Worm (Caenorhabditis elegans) whole organism, young adult: Measurements from ENCODE around the gene npr-40.

ENCODE experiments used
- C17E4.6 ChIP-seq: fragments of 200-800 bp; sonication (Bioruptor generic); IDR thresholded peaks from 2 replicates; pipeline ENCODE4 v1.3.6; 2022; ENCODE audit warnings: missing genetic modification reagents, missing genetic modification characterization, missing compliant biosample characterization
- F10E7.11 ChIP-seq: sonication (generic microtip); optimal IDR thresholded peaks from 2 replicates; lab custom pipeline; 2017; ENCODE audit warnings: mild to moderate bottlenecking, missing genetic modification characterization, moderate library complexity, missing compliant biosample characterization
- F57A8.1 ChIP-seq: fragments of 200-800 bp; sonication (Bioruptor generic); optimal IDR thresholded peaks from 2 replicates; lab custom pipeline; 2018; ENCODE audit warnings: mild to moderate bottlenecking, missing genetic modification characterization, moderate library complexity, missing compliant biosample characterization
- T26A5.8 ChIP-seq: sonication (generic microtip); optimal IDR thresholded peaks from 2 replicates; lab custom pipeline; 2016; ENCODE audit warnings: missing genetic modification characterization, missing compliant biosample characterization
- Y56A3A.18 ChIP-seq: fragments of 200-800 bp; sonication (Bioruptor generic); IDR thresholded peaks from 2 replicates; pipeline ENCODE4 v1.3.6; 2022; ENCODE audit warnings: missing genetic modification reagents, missing genetic modification characterization, missing compliant biosample characterization
- Y67H2A.10 ChIP-seq: fragments of 200-800 bp; sonication (Bioruptor generic); conservative IDR thresholded peaks from 2 replicates; pipeline ENCODE4 v1.3.6; 2022; ENCODE audit warnings: missing genetic modification reagents, missing genetic modification characterization, missing compliant biosample characterization
- akir-1 ChIP-seq: fragments of 200-800 bp; sonication (Bioruptor generic); optimal IDR thresholded peaks from 2 replicates; lab custom pipeline; 2018; ENCODE audit warnings: mild to moderate bottlenecking, missing genetic modification characterization, moderate library complexity, missing compliant biosample characterization
- attf-3 ChIP-seq: fragments of 200-800 bp; sonication (Bioruptor generic); conservative IDR thresholded peaks from 2 replicates; pipeline ENCODE4 v1.3.6; 2022; ENCODE audit warnings: missing genetic modification reagents, missing genetic modification characterization, missing compliant biosample characterization
- attf-5 ChIP-seq: fragments of 200-800 bp; sonication (Bioruptor generic); optimal IDR thresholded peaks from 2 replicates; lab custom pipeline; 2018; ENCODE audit warnings: mild to moderate bottlenecking, missing genetic modification characterization, missing compliant biosample characterization
- ceh-40 ChIP-seq: fragments of 200-800 bp; sonication (Bioruptor generic); IDR thresholded peaks from 2 replicates; pipeline ENCODE4 v1.3.6; 2022; ENCODE audit warnings: missing genetic modification characterization, missing compliant biosample characterization
- dox-1 ChIP-seq: fragments of 200-800 bp; sonication (Bioruptor generic); IDR thresholded peaks from 2 replicates; pipeline ENCODE4 v1.3.6; 2022; ENCODE audit warnings: missing genetic modification reagents, missing genetic modification characterization, missing compliant biosample characterization
- dpff-1 ChIP-seq: sonication (generic microtip); optimal IDR thresholded peaks from 2 replicates; lab custom pipeline; 2017; ENCODE audit warnings: mild to moderate bottlenecking, missing genetic modification characterization, missing compliant biosample characterization
- egl-44 ChIP-seq: fragments of 200-800 bp; sonication (Bioruptor generic); IDR thresholded peaks from 2 replicates; pipeline ENCODE4 v1.3.6; 2022; ENCODE audit warnings: missing genetic modification reagents, missing genetic modification characterization, missing compliant biosample characterization
- egrh-3 ChIP-seq: fragments of 200-800 bp; sonication (Bioruptor generic); IDR thresholded peaks from 2 replicates; pipeline ENCODE4 v1.3.6; 2022; ENCODE audit warnings: missing genetic modification reagents, missing genetic modification characterization, missing compliant biosample characterization
- gei-17 ChIP-seq: fragments of 200-800 bp; sonication (Bioruptor generic); optimal IDR thresholded peaks from 2 replicates; lab custom pipeline; 2018; ENCODE audit warnings: mild to moderate bottlenecking, missing genetic modification characterization, missing compliant biosample characterization
- hmg-1.2 ChIP-seq: fragments of 200-800 bp; sonication (Bioruptor generic); IDR thresholded peaks from 2 replicates; pipeline ENCODE4 v1.3.6; 2022; ENCODE audit warnings: missing genetic modification reagents, missing genetic modification characterization, missing compliant biosample characterization
- hmg-20 ChIP-seq: fragments of 200-800 bp; sonication (Bioruptor generic); IDR thresholded peaks from 2 replicates; pipeline ENCODE4 v1.3.6; 2022; ENCODE audit warnings: missing genetic modification reagents, missing genetic modification characterization, missing compliant biosample characterization
- hsf-1 ChIP-seq: fragments of 200-800 bp; sonication (Bioruptor generic); IDR thresholded peaks from 2 replicates; pipeline ENCODE4 v1.3.6; 2022; ENCODE audit warnings: missing genetic modification reagents, missing genetic modification characterization, missing compliant biosample characterization
- let-526 ChIP-seq: fragments of 200-800 bp; sonication (Bioruptor generic); IDR thresholded peaks from 2 replicates; pipeline ENCODE4 v1.3.6; 2022; ENCODE audit warnings: missing genetic modification reagents, missing genetic modification characterization, missing compliant biosample characterization
- lin-26 ChIP-seq: fragments of 200-800 bp; sonication (Bioruptor generic); IDR thresholded peaks from 2 replicates; pipeline ENCODE4 v1.3.6; 2022; ENCODE audit warnings: missing genetic modification reagents, missing genetic modification characterization, missing compliant biosample characterization
- lin-40 ChIP-seq: sonication (generic microtip); optimal IDR thresholded peaks from 2 replicates; lab custom pipeline; 2016; ENCODE audit warnings: missing genetic modification characterization, mild to moderate bottlenecking, missing compliant biosample characterization, missing genotype, missing genetic modification reagents
- lin-54 ChIP-seq: fragments of 200-800 bp; sonication (Bioruptor generic); optimal IDR thresholded peaks from 2 replicates; lab custom pipeline; 2018; ENCODE audit warnings: mild to moderate bottlenecking, missing genetic modification characterization, missing compliant biosample characterization
- lsl-1 ChIP-seq: fragments of 200-800 bp; sonication (Bioruptor generic); optimal IDR thresholded peaks from 2 replicates; lab custom pipeline; 2018; ENCODE audit warnings: mild to moderate bottlenecking, missing genetic modification characterization, moderate library complexity, missing compliant biosample characterization
- madf-10 ChIP-seq: sonication (generic microtip); optimal IDR thresholded peaks from 2 replicates; lab custom pipeline; 2016; ENCODE audit warnings: mild to moderate bottlenecking, missing genetic modification characterization, missing compliant biosample characterization
- mxl-1 ChIP-seq: sonication (generic microtip); optimal IDR thresholded peaks from 2 replicates; lab custom pipeline; 2016; ENCODE audit warnings: missing genetic modification characterization, missing compliant biosample characterization
- nfyb-1 ChIP-seq: fragments of 200-800 bp; sonication (Bioruptor generic); IDR thresholded peaks from 2 replicates; pipeline ENCODE4 v1.3.6; 2022; ENCODE audit warnings: missing genetic modification reagents, missing genetic modification characterization, missing compliant biosample characterization
- rcor-1 ChIP-seq: fragments of 200-800 bp; sonication (Bioruptor generic); IDR thresholded peaks from 2 replicates; pipeline ENCODE4 v1.3.6; 2022; ENCODE audit warnings: missing genetic modification reagents, missing genetic modification characterization, missing compliant biosample characterization
- snpc-1.1 ChIP-seq: sonication (generic microtip); optimal IDR thresholded peaks from 2 replicates; lab custom pipeline; 2017; ENCODE audit warnings: missing genetic modification characterization, mild to moderate bottlenecking, missing compliant biosample characterization, antibody characterized with exemption, moderate library complexity, missing genotype, missing genetic modification reagents; ENCODE audit not compliant: insufficient read depth
- snpc-1.3 ChIP-seq: sonication (generic microtip); optimal IDR thresholded peaks from 2 replicates; lab custom pipeline; 2017; ENCODE audit warnings: missing genetic modification characterization, mild to moderate bottlenecking, missing compliant biosample characterization, antibody characterized with exemption, moderate library complexity, missing genotype, missing genetic modification reagents; ENCODE audit not compliant: insufficient read depth
- snpc-4 ChIP-seq, 5 experiments: fragments of 150-350 bp in 1 of 5; sonication (generic microtip) in 4 of 5; optimal IDR thresholded peaks; 2 replicates each; lab custom pipeline; 2014 to 2018; ENCODE audit warnings: missing genetic modification characterization in 5 of 5, missing biosample characterization in 3 of 5, antibody characterized with exemption in 2 of 5, mild to moderate bottlenecking in 2 of 5, missing compliant biosample characterization in 2 of 5, missing genotype in 2 of 5, moderate library complexity in 2 of 5, missing genetic modification reagents in 1 of 5
- tlf-1 ChIP-seq: fragments of 200-800 bp; sonication (Bioruptor generic); optimal IDR thresholded peaks from 2 replicates; lab custom pipeline; 2018; ENCODE audit warnings: mild to moderate bottlenecking, missing genetic modification characterization, missing compliant biosample characterization
- xnd-1 ChIP-seq: sonication (generic microtip); optimal IDR thresholded peaks from 2 replicates; lab custom pipeline; 2016; ENCODE audit warnings: missing genotype, missing genetic modification reagents, missing genetic modification characterization, missing compliant biosample characterization
- zfh-2 ChIP-seq: fragments of 200-800 bp; sonication (Bioruptor generic); conservative IDR thresholded peaks from 2 replicates; pipeline ENCODE4 v1.3.6; 2022; ENCODE audit warnings: missing genetic modification reagents, missing genetic modification characterization, missing compliant biosample characterization
- ztf-25 ChIP-seq: fragments of 200-800 bp; sonication (Bioruptor generic); IDR thresholded peaks from 2 replicates; pipeline ENCODE4 v1.3.6; 2022; ENCODE audit warnings: missing genetic modification reagents, missing genetic modification characterization, missing compliant biosample characterization
- ztf-28 ChIP-seq: fragments of 200-800 bp; sonication (Bioruptor generic); IDR thresholded peaks from 2 replicates; pipeline ENCODE4 v1.3.6; 2022; ENCODE audit warnings: missing genetic modification reagents, missing genetic modification characterization, missing compliant biosample characterization

Gene npr-40

DNA sequence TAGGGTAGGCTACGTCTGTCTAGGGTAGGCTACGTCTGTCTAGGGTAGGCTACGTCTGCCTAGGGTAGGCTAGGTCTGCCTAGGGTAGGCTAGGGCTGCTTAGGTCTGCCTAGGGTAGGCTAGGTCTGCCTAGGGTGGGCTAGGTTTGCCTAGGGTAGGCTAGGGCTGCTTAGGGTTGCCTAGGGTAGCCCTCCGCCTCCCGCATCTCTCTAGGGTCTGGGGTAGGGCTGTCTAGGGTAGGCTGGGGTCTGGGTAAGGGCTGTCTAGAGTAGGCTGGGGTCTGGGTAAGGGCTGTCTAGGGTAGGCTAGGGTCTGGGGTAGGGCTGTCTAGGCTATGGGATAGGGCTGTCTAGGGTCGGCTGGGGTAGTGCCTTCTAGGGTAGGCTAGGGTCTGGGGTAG lies 40.9 kb upstream of the npr-40 start:
- TF ChIP-seq attf-5 (GFP tag; lab: Kevin White, UChicago) (no peak), hsf-1 (GFP tag; lab: Robert Waterston, UW) (0 out of 2 replicates have a peak, but pooled peaks have one; percentile 7), egl-44 (GFP tag; lab: Robert Waterston, UW) (no peak), rcor-1 (GFP tag; lab: Robert Waterston, UW) (0 out of 2 replicates have a peak, but pooled peaks have one; percentile 26), zfh-2 (GFP tag; lab: Robert Waterston, UW) (peak; percentile 64), hmg-1.2 (no peak), T26A5.8 (tag; lab: Kevin White, UChicago) (no peak), Y56A3A.18 (GFP tag; lab: Robert Waterston, UW) (peak; percentile 43; the same call in 1 of the 2 replicates), egrh-3 (peak; percentile 26; the same call in 1 of the 2 replicates), lin-54 (GFP tag; lab: Kevin White, UChicago) (no peak), nfyb-1 (GFP tag; lab: Robert Waterston, UW) (0 out of 2 replicates have a peak, but pooled peaks have one; percentile 7), dox-1 (GFP tag; lab: Robert Waterston, UW) (0 out of 2 replicates have a peak, but pooled peaks have one; percentile 19)

DNA sequence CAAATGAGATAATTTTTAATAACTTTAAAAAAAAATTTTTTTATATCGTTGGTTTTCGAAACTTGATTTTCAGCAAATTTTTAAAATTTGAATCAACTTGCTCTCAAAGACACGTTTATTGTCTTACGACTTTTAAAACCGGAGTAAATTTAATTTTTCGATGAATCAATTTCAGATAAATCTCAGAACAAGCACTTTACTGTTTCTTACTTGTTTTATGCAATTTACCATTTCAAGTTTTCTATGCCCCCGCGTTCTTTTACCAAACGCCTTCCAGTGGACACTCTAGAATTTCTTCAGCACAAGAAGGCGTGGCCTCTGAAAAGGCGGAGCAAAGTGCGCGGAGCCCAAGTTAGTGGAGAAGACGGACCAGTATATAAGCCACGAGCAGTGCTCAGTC lies 37.5 kb upstream of the npr-40 start, which contains the start of gene flp-8:
flp-8 (plus strand) TSS at position 301 of the 400 bp plus-strand sequence.
- TF ChIP-seq tlf-1 (GFP tag; lab: Kevin White, UChicago), result no peak
- no peak for TF ChIP-seq attf-3 (GFP tag; lab: Robert Waterston, UW)
- TF ChIP-seq snpc-1.1, result no peak
- TF ChIP-seq attf-5 (GFP tag; lab: Kevin White, UChicago), result no peak
- TF ChIP-seq dpff-1 (tag; lab: Kevin White, UChicago), result no peak
- no peak for TF ChIP-seq madf-10 (tag; lab: Kevin White, UChicago)
- TF ChIP-seq F57A8.1 (GFP tag; lab: Kevin White, UChicago), result no peak
- TF ChIP-seq hmg-20 (GFP tag; lab: Robert Waterston, UW), result no peak
- TF ChIP-seq F10E7.11 (tag; lab: Kevin White, UChicago), result no peak

DNA sequence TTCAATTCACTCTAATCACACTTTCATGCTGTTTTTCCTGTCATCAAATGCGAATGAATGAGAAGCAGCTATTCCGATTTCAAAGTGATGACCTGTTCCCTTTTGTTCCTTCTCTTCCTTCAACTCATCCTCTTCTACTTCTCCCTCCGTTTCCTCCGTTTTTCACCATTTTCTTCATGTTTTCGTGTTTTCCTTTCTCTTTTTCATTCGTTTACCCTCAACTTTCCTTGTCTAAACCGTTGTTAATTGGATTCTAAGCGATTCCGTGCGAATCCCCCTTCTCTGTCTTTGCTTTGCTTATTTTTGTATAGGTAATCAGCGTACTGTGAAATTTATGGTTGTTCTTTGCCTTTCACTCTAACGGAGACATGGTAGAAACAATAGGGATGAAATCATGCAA lies 32.8 kb upstream of the npr-40 start:
- TF ChIP-seq Y67H2A.10 (GFP tag; lab: Robert Waterston, UW) (no peak), C17E4.6 (GFP tag; lab: Robert Waterston, UW) (no peak), madf-10 (tag; lab: Kevin White, UChicago) (no peak), lin-26 (GFP tag; lab: Robert Waterston, UW) (no peak), dox-1 (GFP tag; lab: Robert Waterston, UW) (no peak), ceh-40 (GFP tag; lab: Robert Waterston, UW) (no peak), ztf-28 (GFP tag; lab: Robert Waterston, UW) (no peak), akir-1 (GFP tag; lab: Kevin White, UChicago) (no peak), mxl-1 (tag; lab: Kevin White, UChicago) (no peak), snpc-1.3 (tag; lab: Kevin White, UChicago) (no peak), ztf-25 (GFP tag; lab: Robert Waterston, UW) (no peak), hmg-20 (GFP tag; lab: Robert Waterston, UW) (no peak), lin-40 (no peak), snpc-4 (GFP tag; optimal IDR thresholded peaks at IDR 0.05; lab: Kevin White, UChicago) (no peak), snpc-4 (tag; optimal IDR thresholded peaks at IDR 0.05; lab: Kevin White, UChicago) (no peak), let-526 (GFP tag; lab: Robert Waterston, UW) (no peak), lsl-1 (GFP tag; lab: Kevin White, UChicago) (no peak), gei-17 (GFP tag; lab: Kevin White, UChicago) (no peak), xnd-1 (tag; lab: Kevin White, UChicago) (no peak)
